Fruit fly (Drosophila melanogaster): ENCODE results near the gene CG44139.

CG44139 gene

DNA sequence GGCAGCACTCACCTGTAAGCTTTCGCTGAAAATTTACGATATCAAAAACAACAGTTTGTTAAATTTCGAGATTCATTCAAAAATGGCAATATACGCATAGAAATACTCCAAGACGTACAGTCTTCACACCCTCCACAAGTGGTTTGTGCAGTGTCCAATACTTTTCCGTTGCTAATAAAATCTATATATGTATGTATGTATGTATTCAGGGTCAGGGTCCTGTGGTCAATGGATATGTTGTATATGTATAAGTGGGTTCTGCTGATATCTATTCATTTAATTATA lies 48.2 kb upstream of the CG44139 start:
- no peak for TF ChIP-seq CrebA (GFP tag; optimal IDR thresholded peaks at IDR 0.05; ENCODE audit: borderline replicate concordance)
- no peak for TF ChIP-seq Hr83 (GFP tag; optimal IDR thresholded peaks at IDR 0.05; ENCODE audit: poor library complexity, severe bottlenecking)
- no peak for TF ChIP-seq brk (GFP tag; optimal IDR thresholded peaks at IDR 0.05)
- no peak for TF ChIP-seq OdsH (GFP tag; optimal IDR thresholded peaks at IDR 0.05)
- no peak for TF ChIP-seq Rel (GFP tag; optimal IDR thresholded peaks at IDR 0.05)
- no peak for TF ChIP-seq Rel (tag; optimal IDR thresholded peaks at IDR 0.05)
- no peak for TF ChIP-seq Hnf4 (GFP tag; optimal IDR thresholded peaks at IDR 0.05)
- TF ChIP-seq pan (optimal IDR thresholded peaks at IDR 0.05): no peak
- no peak for TF ChIP-seq tai (GFP tag; optimal IDR thresholded peaks at IDR 0.05)
- no peak for TF ChIP-seq woc (GFP tag; optimal IDR thresholded peaks at IDR 0.05)
- TF ChIP-seq HLH106 (tag; optimal IDR thresholded peaks at IDR 0.05): no peak
- TF ChIP-seq Vsx2 (GFP tag; optimal IDR thresholded peaks at IDR 0.05; ENCODE audit: partially characterized antibody): no peak
- TF ChIP-seq Dif (GFP tag; optimal IDR thresholded peaks at IDR 0.05; ENCODE audit: partially characterized antibody): no peak
- TF ChIP-seq Jra (GFP tag; optimal IDR thresholded peaks at IDR 0.05): no peak
- TF ChIP-seq dmrt93B (GFP tag; optimal IDR thresholded peaks at IDR 0.05): no peak
- TF ChIP-seq Mio (GFP tag; optimal IDR thresholded peaks at IDR 0.05): no peak
- TF ChIP-seq CG32264 (GFP tag; optimal IDR thresholded peaks at IDR 0.05): no peak
- TF ChIP-seq GATAd (GFP tag; optimal IDR thresholded peaks at IDR 0.05): no peak
- TF ChIP-seq dsf (GFP tag; optimal IDR thresholded peaks at IDR 0.05; ENCODE audit: borderline replicate concordance): no peak
- no peak for TF ChIP-seq Abd-B (GFP tag; optimal IDR thresholded peaks at IDR 0.05)

DNA sequence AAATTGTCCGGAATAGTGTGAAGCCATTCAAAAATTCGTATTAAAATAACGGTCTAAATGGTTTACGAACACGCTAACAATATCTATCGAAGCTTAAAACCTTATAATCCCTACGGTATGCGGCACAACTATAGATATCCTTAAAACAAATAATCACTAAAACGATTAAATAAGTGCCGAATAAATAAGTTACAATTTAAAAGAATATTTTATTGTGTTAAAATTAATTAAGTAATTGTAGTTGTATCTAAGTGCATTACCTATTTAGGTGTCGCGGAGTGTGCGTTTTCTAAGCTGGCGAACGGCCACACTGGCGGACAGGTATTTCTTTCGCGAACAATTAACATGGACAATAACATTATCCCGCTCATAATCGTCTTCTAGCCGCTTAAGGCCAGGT lies 43.8 kb upstream of the CG44139 start, which contains the start of gene Eogt:
Gene Eogt (plus strand): TSS at position 293 of the 400 bp plus-strand sequence.
- TF ChIP-seq Dif (GFP tag; optimal IDR thresholded peaks at IDR 0.05; ENCODE audit: partially characterized antibody) (no peak), OdsH (GFP tag; optimal IDR thresholded peaks at IDR 0.05) (peak; percentile 86), usp (GFP tag; optimal IDR thresholded peaks at IDR 0.05) (no peak), foxo (GFP tag; optimal IDR thresholded peaks at IDR 0.05) (peak in 1 of 2 experiments; percentile 94), CrebA (GFP tag; optimal IDR thresholded peaks at IDR 0.05; ENCODE audit: borderline replicate concordance) (no peak), dsf (GFP tag; optimal IDR thresholded peaks at IDR 0.05; ENCODE audit: borderline replicate concordance) (peak; percentile 67), brk (GFP tag; optimal IDR thresholded peaks at IDR 0.05) (no peak), Dfd (GFP tag; optimal IDR thresholded peaks at IDR 0.05) (no peak), lola (GFP tag; optimal IDR thresholded peaks at IDR 0.05) (no peak), Sp1 (GFP tag; optimal IDR thresholded peaks at IDR 0.05) (peak; percentile 95), Hr78 (GFP tag; optimal IDR thresholded peaks at IDR 0.05) (no peak), tai (GFP tag; optimal IDR thresholded peaks at IDR 0.05) (no peak), sv (GFP tag; optimal IDR thresholded peaks at IDR 0.05) (peak; percentile 85), ey (GFP tag; optimal IDR thresholded peaks at IDR 0.05) (peak; percentile 85), Myc (optimal IDR thresholded peaks at IDR 0.05) (peak; percentile 21), HLH106 (tag; optimal IDR thresholded peaks at IDR 0.05) (peak; percentile 97), rgr (GFP tag; optimal IDR thresholded peaks at IDR 0.05) (peak; percentile 91), Vsx2 (GFP tag; optimal IDR thresholded peaks at IDR 0.05; ENCODE audit: partially characterized antibody) (no peak), pan (optimal IDR thresholded peaks at IDR 0.05) (no peak), Hr83 (GFP tag; optimal IDR thresholded peaks at IDR 0.05; ENCODE audit: poor library complexity, severe bottlenecking) (peak; percentile 2), Hnf4 (GFP tag; optimal IDR thresholded peaks at IDR 0.05) (no peak), GATAd (GFP tag; optimal IDR thresholded peaks at IDR 0.05) (peak; percentile 75), woc (GFP tag; optimal IDR thresholded peaks at IDR 0.05) (peak; percentile 87), sage (GFP tag; optimal IDR thresholded peaks at IDR 0.05) (no peak), Jra (GFP tag; optimal IDR thresholded peaks at IDR 0.05) (no peak), Rel (GFP tag; optimal IDR thresholded peaks at IDR 0.05) (no peak), Rel (tag; optimal IDR thresholded peaks at IDR 0.05) (peak; percentile 76), CG32264 (GFP tag; optimal IDR thresholded peaks at IDR 0.05) (peak; percentile 18), h (GFP tag; optimal IDR thresholded peaks at IDR 0.05) (peak; percentile 89), jim (GFP tag; optimal IDR thresholded peaks at IDR 0.05) (peak; percentile 15), N (GFP tag; optimal IDR thresholded peaks at IDR 0.05) (no peak), Mio (GFP tag; optimal IDR thresholded peaks at IDR 0.05) (peak; percentile 32), psq (GFP tag; optimal IDR thresholded peaks at IDR 0.05) (peak; percentile 80), Abd-B (GFP tag; optimal IDR thresholded peaks at IDR 0.05) (no peak), dl (GFP tag; optimal IDR thresholded peaks at IDR 0.05; ENCODE audit: insufficient read depth in 1 of 2, partially characterized antibody in 2 of 2) (no peak), CG9705 (GFP tag; optimal IDR thresholded peaks at IDR 0.05) (peak; percentile 91), fru (GFP tag; optimal IDR thresholded peaks at IDR 0.05) (peak; percentile 85), dmrt93B (GFP tag; optimal IDR thresholded peaks at IDR 0.05) (peak; percentile 92), br (GFP tag; optimal IDR thresholded peaks at IDR 0.05) (peak; percentile 81)

All from whole organism, wandering third instar larva.